Fruit fly (Drosophila melanogaster) S2 (cell line): ENCODE measurements around the gene DnaJ-H.

Experiments
- CG8478 ChIP-seq: fragments of >200 bp; optimal IDR thresholded peaks from 2 replicates; lab custom pipeline; 2018
- CTCF ChIP-seq, 2 experiments: fragments of >200 bp; optimal IDR thresholded peaks; 2 replicates each; lab custom pipeline; 2018

DNA sequence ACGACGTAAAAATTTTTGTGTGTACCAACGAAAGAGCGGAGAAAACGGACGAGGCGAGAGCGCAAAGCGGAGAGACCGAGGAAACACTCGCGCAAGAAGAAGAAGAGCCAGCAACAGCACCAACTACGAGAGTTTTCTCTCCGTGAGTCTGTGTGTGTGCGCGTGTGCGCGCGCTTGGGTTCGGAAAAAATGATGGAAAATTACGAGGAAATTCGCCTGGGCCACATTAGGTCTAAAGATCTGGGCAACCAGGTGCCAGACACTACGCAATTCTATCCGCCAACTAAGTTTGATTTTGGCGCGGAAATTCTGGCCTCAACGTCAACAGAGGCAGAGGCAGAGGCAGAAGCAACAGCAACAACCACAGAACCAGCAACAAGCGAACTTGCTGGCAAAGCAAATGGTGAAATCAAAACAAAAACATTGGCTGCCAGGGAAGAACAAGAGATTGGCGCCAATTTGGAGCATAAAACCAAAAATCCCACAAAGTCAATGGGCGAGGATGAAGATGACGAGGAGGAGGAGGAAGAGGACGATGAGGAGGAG lies at the start of gene DnaJ-H:
- no peak for TF ChIP-seq CG8478 (lab: Kevin White, UChicago)
- no peak for TF ChIP-seq CTCF (optimal IDR thresholded peaks at IDR 0.05; lab: Kevin White, UChicago)
